Worm (Caenorhabditis elegans) whole organism, L4/young adult: ENCODE results near the gene toe-2.

Source experiments
- W03F9.2 ChIP-seq: fragments of 150-350 bp; optimal IDR thresholded peaks from 2 replicates; lab custom pipeline; 2014; ENCODE audit warnings: missing biosample characterization, missing genetic modification characterization
- dao-5 ChIP-seq: sonication (generic microtip); optimal IDR thresholded peaks from 2 replicates; lab custom pipeline; 2016; ENCODE audit warnings: missing genotype, missing genetic modification characterization, moderate library complexity, missing compliant biosample characterization
- him-1 ChIP-seq: sonication (generic microtip); optimal IDR thresholded peaks from 2 replicates; lab custom pipeline; 2016; ENCODE audit warnings: missing genotype, missing genetic modification reagents, missing genetic modification characterization, missing compliant biosample characterization

Gene toe-2

ce11 chrII:6475180-6475737, 45.9 kb downstream of the toe-2 start, which contains the start of gene T28D9.16:
Gene T28D9.16, plus strand, starts transcription at chrII:6475687.
- TF ChIP-seq him-1 (tag; lab: Kevin White, UChicago) (no peak), dao-5 (no peak), W03F9.2 (tag; lab: Kevin White, UChicago) (no peak)

- TF ChIP-seq dao-5 (no peak), W03F9.2 (tag; lab: Kevin White, UChicago) (no peak), him-1 (tag; lab: Kevin White, UChicago) (no peak)
Observed at ce11 chrII:6470985-6471384, 50.2 kb downstream of the toe-2 start, which contains the start of gene dgk-5. Gene dgk-5, minus strand, starts transcription at chrII:6471085.

- TF ChIP-seq dao-5, result no peak
- no peak for TF ChIP-seq W03F9.2 (tag; lab: Kevin White, UChicago)
- TF ChIP-seq him-1 (tag; lab: Kevin White, UChicago), result no peak
Observed at ce11 chrII:6469340-6469739, 51.8 kb downstream of the toe-2 start.
